Worm (Caenorhabditis elegans) whole organism, L1 larva: ENCODE data around the gene F27B3.6.
A peak's percentile ranks its signal among the peaks of the same experiment; 100 is the strongest.

Experiments used
- F16B12.6 ChIP-seq: fragments of 150-350 bp; optimal IDR thresholded peaks from 2 replicates; lab custom pipeline; 2014; ENCODE audit warnings: missing biosample characterization, missing genetic modification characterization
- aly-2 ChIP-seq: fragments of 150-350 bp; optimal IDR thresholded peaks from 2 replicates; lab custom pipeline; 2014; ENCODE audit warnings: missing biosample characterization, missing genetic modification characterization
- blmp-1 ChIP-seq: fragments of 150-350 bp; optimal IDR thresholded peaks from 2 replicates; lab custom pipeline; 2014; ENCODE audit warnings: missing biosample characterization, missing genetic modification characterization
- dpl-1 ChIP-seq, 3 experiments: fragments of 150-350 bp in 2 of 3; sonication (generic microtip) in 1 of 3; optimal IDR thresholded peaks; 2 replicates each; lab custom pipeline; 2014 to 2017; ENCODE audit warnings: missing biosample characterization in 3 of 3, missing genetic modification characterization in 3 of 3, missing genetic modification reagents in 3 of 3
- dsc-1 ChIP-seq: sonication (generic microtip); optimal IDR thresholded peaks from 2 replicates; lab custom pipeline; 2016; ENCODE audit warnings: mild to moderate bottlenecking, missing genetic modification characterization, missing compliant biosample characterization
- efl-1 ChIP-seq, 4 experiments: fragments of 150-350 bp; optimal IDR thresholded peaks in 3 of 4; peaks in 1 of 4; 1 replicate in 1 of 4; 2 replicates in 3 of 4; lab custom pipeline; 2014; ENCODE audit warnings: missing biosample characterization in 2 of 4, missing genetic modification characterization in 2 of 4, missing genetic modification reagents in 2 of 4
- efl-3 ChIP-seq: fragments of 200-800 bp; sonication (Bioruptor generic); optimal IDR thresholded peaks from 2 replicates; lab custom pipeline; 2018; ENCODE audit warnings: mild to moderate bottlenecking, missing genetic modification characterization, missing compliant biosample characterization
- elt-2 ChIP-seq: sonication (generic microtip); optimal IDR thresholded peaks from 2 replicates; lab custom pipeline; 2016; ENCODE audit warnings: missing genetic modification characterization, mild to moderate bottlenecking, inconsistent platforms, missing compliant biosample characterization, missing genetic modification reagents
- elt-3 ChIP-seq, 6 experiments: fragments of 150-350 bp in 1 of 6; sonication (generic microtip); optimal IDR thresholded peaks; 2 replicates each; lab custom pipeline; 2017 to 2018; ENCODE audit warnings: missing biosample characterization in 6 of 6, missing genetic modification characterization in 6 of 6, inconsistent platforms in 1 of 6
- ets-5 ChIP-seq: fragments of 200-800 bp; sonication (Bioruptor generic); IDR thresholded peaks from 2 replicates; pipeline ENCODE4 v1.3.6; 2022; ENCODE audit warnings: missing genetic modification characterization, missing compliant biosample characterization
- fos-1 ChIP-seq: fragments of 150-350 bp; optimal IDR thresholded peaks from 2 replicates; lab custom pipeline; 2014; ENCODE audit warnings: missing biosample characterization, missing genetic modification characterization
- hlh-17 ChIP-seq: fragments of 200-800 bp; sonication (Bioruptor generic); optimal IDR thresholded peaks from 2 replicates; lab custom pipeline; 2018; ENCODE audit warnings: missing genetic modification characterization, mild to moderate bottlenecking, missing compliant biosample characterization, moderate library complexity, borderline replicate concordance
- hlh-4 ChIP-seq: sonication (generic microtip); optimal IDR thresholded peaks from 2 replicates; lab custom pipeline; 2016; ENCODE audit warnings: mild to moderate bottlenecking, missing genetic modification characterization, missing compliant biosample characterization
- irx-1 ChIP-seq: sonication (generic microtip); optimal IDR thresholded peaks from 2 replicates; lab custom pipeline; 2016; ENCODE audit warnings: missing genetic modification characterization, missing compliant biosample characterization
- lin-13 ChIP-seq: fragments of 150-350 bp; optimal IDR thresholded peaks from 2 replicates; lab custom pipeline; 2014; ENCODE audit warnings: missing biosample characterization, missing genetic modification reagents, missing genetic modification characterization
- lin-15B ChIP-seq: fragments of 150-350 bp; sonication (generic microtip); optimal IDR thresholded peaks from 3 replicates; lab custom pipeline; 2014; ENCODE audit warnings: missing biosample characterization, missing genetic modification characterization
- lin-35 ChIP-seq, 2 experiments: fragments of 150-350 bp; optimal IDR thresholded peaks; 2 replicates each; lab custom pipeline; 2014; ENCODE audit warnings: missing biosample characterization in 2 of 2, missing genetic modification characterization in 2 of 2, missing genetic modification reagents in 2 of 2
- lir-3 ChIP-seq: sonication (generic microtip); optimal IDR thresholded peaks from 2 replicates; lab custom pipeline; 2016; ENCODE audit warnings: mild to moderate bottlenecking, missing genetic modification characterization, moderate library complexity, missing compliant biosample characterization; ENCODE audit not compliant: poor library complexity
- lsy-2 ChIP-seq, 2 experiments: fragments of 150-350 bp; optimal IDR thresholded peaks; 2 replicates each; lab custom pipeline; 2014; ENCODE audit warnings: missing biosample characterization in 2 of 2, missing genetic modification characterization in 2 of 2
- mdl-1 ChIP-seq, 2 experiments: fragments of 150-350 bp; optimal IDR thresholded peaks; 2 replicates each; lab custom pipeline; 2014 to 2017; ENCODE audit warnings: missing biosample characterization in 2 of 2, missing genetic modification characterization in 2 of 2, inconsistent platforms in 1 of 2
- nhr-19 ChIP-seq: fragments of 200-800 bp; sonication (Bioruptor generic); conservative IDR thresholded peaks from 2 replicates; pipeline ENCODE4 v1.3.6; 2022; ENCODE audit warnings: missing genetic modification characterization, missing compliant biosample characterization
- nhr-237 ChIP-seq: fragments of 150-350 bp; optimal IDR thresholded peaks from 2 replicates; lab custom pipeline; 2014; ENCODE audit warnings: missing biosample characterization, missing genetic modification characterization
- nhr-28 ChIP-seq: fragments of 150-350 bp; optimal IDR thresholded peaks from 2 replicates; lab custom pipeline; 2014; ENCODE audit warnings: missing biosample characterization, missing genetic modification characterization
- nhr-47 ChIP-seq: sonication (generic microtip); optimal IDR thresholded peaks from 2 replicates; lab custom pipeline; 2016; ENCODE audit warnings: mild to moderate bottlenecking, missing genetic modification characterization, moderate library complexity, missing compliant biosample characterization
- nhr-77 ChIP-seq: fragments of 150-350 bp; optimal IDR thresholded peaks from 2 replicates; lab custom pipeline; 2014; ENCODE audit warnings: missing biosample characterization, missing genetic modification characterization
- nhr-84 ChIP-seq: sonication (generic microtip); optimal IDR thresholded peaks from 2 replicates; lab custom pipeline; 2017; ENCODE audit warnings: missing biosample characterization, missing genetic modification characterization
- nhr-85 ChIP-seq: sonication (generic microtip); peaks from one replicate; lab custom pipeline; 2016; ENCODE audit warnings: missing genetic modification characterization, inconsistent platforms, missing compliant biosample characterization
- nhr-90 ChIP-seq: sonication (generic microtip); optimal IDR thresholded peaks from 2 replicates; lab custom pipeline; 2016; ENCODE audit warnings: mild to moderate bottlenecking, missing genetic modification characterization, missing compliant biosample characterization; ENCODE audit not compliant: poor library complexity
- pax-3 ChIP-seq: fragments of 200-800 bp; sonication (Bioruptor generic); optimal IDR thresholded peaks from 2 replicates; lab custom pipeline; 2018; ENCODE audit warnings: mild to moderate bottlenecking, missing genetic modification characterization, moderate library complexity, missing compliant biosample characterization
- rnt-1 ChIP-seq: sonication (generic microtip); optimal IDR thresholded peaks from 2 replicates; lab custom pipeline; 2016; ENCODE audit warnings: mild to moderate bottlenecking, missing genetic modification characterization, moderate library complexity, missing compliant biosample characterization
- skn-1 ChIP-seq: fragments of 150-350 bp; optimal IDR thresholded peaks from 2 replicates; lab custom pipeline; 2014; ENCODE audit warnings: missing biosample characterization, missing genetic modification characterization
- snpc-4 ChIP-seq: fragments of 150-350 bp; optimal IDR thresholded peaks from 2 replicates; lab custom pipeline; 2014; ENCODE audit warnings: missing biosample characterization, missing genetic modification characterization
- unc-86 ChIP-seq: sonication (generic microtip); optimal IDR thresholded peaks from 2 replicates; lab custom pipeline; 2016; ENCODE audit warnings: missing genetic modification characterization, missing compliant biosample characterization
- vab-15 ChIP-seq: sonication (generic microtip); optimal IDR thresholded peaks from 2 replicates; lab custom pipeline; 2017; ENCODE audit warnings: missing genotype, mild to moderate bottlenecking, missing genetic modification characterization, missing compliant biosample characterization
- xbp-1 ChIP-seq: sonication (generic microtip); optimal IDR thresholded peaks from 2 replicates; lab custom pipeline; 2016; ENCODE audit warnings: missing genetic modification characterization, missing compliant biosample characterization
- ztf-11 ChIP-seq, 2 experiments: sonication (generic microtip); optimal IDR thresholded peaks; 2 replicates each; lab custom pipeline; 2016 to 2017; ENCODE audit warnings: missing genetic modification characterization in 2 of 2, missing biosample characterization in 1 of 2, missing compliant biosample characterization in 1 of 2
- ztf-4 ChIP-seq: fragments of 150-350 bp; optimal IDR thresholded peaks from 2 replicates; lab custom pipeline; 2014; ENCODE audit warnings: missing biosample characterization, missing genetic modification characterization

F27B3.6 gene

DNA sequence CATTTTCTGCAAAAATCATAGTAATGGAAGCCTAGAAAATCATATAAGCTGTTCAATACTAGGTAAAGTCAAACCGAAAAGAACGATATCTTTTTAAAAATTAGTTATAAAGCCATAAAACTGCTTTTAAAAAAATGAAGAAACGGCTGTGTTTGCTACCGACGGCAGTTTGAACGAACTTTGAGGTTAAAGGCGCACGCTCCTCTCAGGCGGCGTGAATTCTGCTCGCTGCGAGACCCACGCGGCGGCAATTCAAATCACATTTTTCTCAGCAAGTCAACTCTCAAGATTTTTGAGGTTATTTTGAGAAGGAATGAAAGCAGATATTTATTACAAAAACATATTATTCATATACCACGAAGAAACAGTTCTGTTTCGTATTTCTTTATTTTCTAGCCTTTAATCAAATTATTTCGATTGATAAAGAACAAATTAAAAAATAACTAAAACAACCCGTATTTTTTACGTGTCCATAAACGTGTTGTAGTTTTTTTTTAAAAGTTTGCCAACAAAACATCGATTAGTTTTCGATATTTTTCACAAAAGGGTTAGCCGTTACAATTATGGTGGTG lies 29.8 kb upstream of the F27B3.6 start, which contains the start of the genes mdh-2 and F20H11.4 (continued):
- TF ChIP-seq elt-3 (tag; optimal IDR thresholded peaks at IDR 0.05; lab: Kevin White, UChicago) (peak in 2 of 6 experiments; percentile 65 to 78), nhr-84 (no peak), dsc-1 (tag; lab: Kevin White, UChicago) (peak; percentile 62), vab-15 (tag; lab: Kevin White, UChicago) (no peak), efl-1 (optimal IDR thresholded peaks at IDR 0.05; lab: Kevin White, UChicago) (peak; percentile 85 to 97), efl-1 (GFP tag; optimal IDR thresholded peaks at IDR 0.05 in 1 of 2; lab: Kevin White, UChicago) (peak; percentile 96 to 99), ets-5 (GFP tag; lab: Robert Waterston, UW) (no peak), nhr-19 (GFP tag; lab: Robert Waterston, UW) (peak; percentile 100), hlh-4 (tag; lab: Kevin White, UChicago) (no peak), mdl-1 (tag; optimal IDR thresholded peaks at IDR 0.05; lab: Kevin White, UChicago) (peak in 1 of 2 experiments; percentile 86), elt-2 (tag; lab: Kevin White, UChicago) (peak; percentile 9), nhr-47 (tag; lab: Kevin White, UChicago) (peak; percentile 87), nhr-77 (peak; percentile 63), nhr-90 (tag; lab: Kevin White, UChicago) (peak; percentile 82), nhr-237 (tag; lab: Kevin White, UChicago) (peak; percentile 59), nhr-28 (tag; lab: Kevin White, UChicago) (no peak), fos-1 (no peak), lin-35 (GFP tag; optimal IDR thresholded peaks at IDR 0.05; lab: Kevin White, UChicago) (peak; percentile 97 to 98), xbp-1 (tag; lab: Kevin White, UChicago) (peak; percentile 86), snpc-4 (tag; lab: Kevin White, UChicago) (peak; percentile 61), skn-1 (peak; percentile 88), pax-3 (tag; lab: Kevin White, UChicago) (peak; percentile 9), dpl-1 (GFP tag; optimal IDR thresholded peaks at IDR 0.05; lab: Kevin White, UChicago) (peak; percentile 95 to 97 (median 95)), hlh-17 (GFP tag; lab: Kevin White, UChicago) (no peak), ztf-11 (tag; optimal IDR thresholded peaks at IDR 0.05; lab: Kevin White, UChicago) (no peak), nhr-85 (tag; lab: Kevin White, UChicago) (peak; percentile 92), lir-3 (tag; lab: Kevin White, UChicago) (peak; percentile 68), F16B12.6 (peak; percentile 63), efl-3 (GFP tag; lab: Kevin White, UChicago) (no peak), aly-2 (tag; lab: Kevin White, UChicago) (peak; percentile 28), irx-1 (tag; lab: Kevin White, UChicago) (peak; percentile 69), ztf-4 (tag; lab: Kevin White, UChicago) (peak; percentile 27), lsy-2 (tag; optimal IDR thresholded peaks at IDR 0.05; lab: Kevin White, UChicago) (peak; percentile 86 to 93), lin-15B (tag; lab: Kevin White, UChicago) (peak; percentile 76), unc-86 (tag; lab: Kevin White, UChicago) (peak; percentile 63), lin-13 (GFP tag; lab: Kevin White, UChicago) (peak; percentile 80), blmp-1 (peak; percentile 67)

- no peak for TF ChIP-seq rnt-1 (tag; lab: Kevin White, UChicago)
- no peak for TF ChIP-seq efl-1 (optimal IDR thresholded peaks at IDR 0.05; lab: Kevin White, UChicago)
- peak in 1 of 2 experiments; percentile 62 for TF ChIP-seq efl-1 (GFP tag; optimal IDR thresholded peaks at IDR 0.05 in 1 of 2; lab: Kevin White, UChicago)
Measured at ce11 chrIII:6607646-6608045, 29.2 kb upstream of the F27B3.6 start.

DNA sequence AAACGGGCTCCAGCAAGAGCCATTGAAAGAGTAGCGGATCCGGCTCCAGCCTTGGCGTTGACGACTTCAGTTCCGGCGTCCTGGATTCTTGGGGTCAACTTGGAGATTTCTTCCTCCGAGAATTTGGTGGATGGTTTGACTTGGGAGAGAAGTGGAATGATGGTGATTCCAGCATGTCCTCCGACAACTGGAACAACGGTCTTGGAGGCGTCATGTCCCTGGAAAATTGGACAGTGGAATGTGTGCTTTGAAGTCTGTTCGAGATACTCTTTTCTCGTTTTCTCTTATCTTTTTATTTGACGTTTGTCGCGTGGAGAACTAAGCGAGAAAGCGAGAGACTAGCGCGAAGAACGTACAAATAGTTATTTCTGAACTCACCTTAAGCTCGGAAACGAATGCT lies 28.7 kb upstream of the F27B3.6 start:
- TF ChIP-seq nhr-90 (tag; lab: Kevin White, UChicago) (peak; percentile 9), efl-1 (optimal IDR thresholded peaks at IDR 0.05; lab: Kevin White, UChicago) (no peak), efl-1 (GFP tag; optimal IDR thresholded peaks at IDR 0.05 in 1 of 2; lab: Kevin White, UChicago) (peak in 1 of 2 experiments; percentile 53), ets-5 (GFP tag; lab: Robert Waterston, UW) (no peak), nhr-19 (GFP tag; lab: Robert Waterston, UW) (peak; percentile 44), lin-35 (GFP tag; optimal IDR thresholded peaks at IDR 0.05; lab: Kevin White, UChicago) (peak in 1 of 2 experiments; percentile 10)
- TF ChIP-seq, all 84 proteins: peak for 4
